Fruit fly (Drosophila melanogaster) whole organism: ENCODE results near the gene CG8003.

ENCODE experiments used
- CG8478 ChIP-seq: fragments of >200 bp; optimal IDR thresholded peaks from 2 replicates; lab custom pipeline; 2018; ENCODE audit warnings: inconsistent platforms
- Dll ChIP-seq: fragments of >200 bp; optimal IDR thresholded peaks from 2 replicates; lab custom pipeline; 2017
- usp ChIP-seq: fragments of >200 bp; optimal IDR thresholded peaks from 2 replicates; lab custom pipeline; 2017; ENCODE audit warnings: missing biosample characterization, missing genetic modification characterization, mixed read lengths

- TF ChIP-seq CG8478 (lab: Kevin White, UChicago) (no peak), usp (GFP tag; lab: Kevin White, UChicago) (no peak), Dll (lab: Kevin White, UChicago) (no peak)
Measured at dm6 chr3L:10712005-10712404, 50.7 kb downstream of the CG8003 start.
